Fruit fly (Drosophila melanogaster) ovary, adult (tissue): ENCODE measurements around the gene CG12661.

ENCODE experiments used
- CG17801 ChIP-seq: fragments of 200-800 bp; optimal IDR thresholded peaks from 2 replicates; lab custom pipeline; 2019; ENCODE audit warnings: missing biosample characterization, mild to moderate bottlenecking, missing genetic modification characterization, moderate library complexity; ENCODE audit not compliant: partially characterized antibody

Gene CG12661

dm6 chrX:8895413-8895812 is 28.1 kb downstream of the CG12661 start:
- no peak for TF ChIP-seq CG17801 (GFP tag; lab: Kevin White, UChicago)

dm6 chrX:8895018-8895392 is 28.5 kb downstream of the CG12661 start:
- peak; percentile 49 for TF ChIP-seq CG17801 (GFP tag; lab: Kevin White, UChicago)

dm6 chrX:8894315-8895017 is 29.0 kb downstream of the CG12661 start:
- peak; percentile 74 for TF ChIP-seq CG17801 (GFP tag; lab: Kevin White, UChicago)

- TF ChIP-seq CG17801 (GFP tag; lab: Kevin White, UChicago): no peak
These were observed 30.0 kb downstream of the CG12661 start for dm6 chrX:8893378-8893912.

- peak; percentile 35 for TF ChIP-seq CG17801 (GFP tag; lab: Kevin White, UChicago)
These were observed 31.0 kb downstream of the CG12661 start for dm6 chrX:8892445-8893009.

DNA sequence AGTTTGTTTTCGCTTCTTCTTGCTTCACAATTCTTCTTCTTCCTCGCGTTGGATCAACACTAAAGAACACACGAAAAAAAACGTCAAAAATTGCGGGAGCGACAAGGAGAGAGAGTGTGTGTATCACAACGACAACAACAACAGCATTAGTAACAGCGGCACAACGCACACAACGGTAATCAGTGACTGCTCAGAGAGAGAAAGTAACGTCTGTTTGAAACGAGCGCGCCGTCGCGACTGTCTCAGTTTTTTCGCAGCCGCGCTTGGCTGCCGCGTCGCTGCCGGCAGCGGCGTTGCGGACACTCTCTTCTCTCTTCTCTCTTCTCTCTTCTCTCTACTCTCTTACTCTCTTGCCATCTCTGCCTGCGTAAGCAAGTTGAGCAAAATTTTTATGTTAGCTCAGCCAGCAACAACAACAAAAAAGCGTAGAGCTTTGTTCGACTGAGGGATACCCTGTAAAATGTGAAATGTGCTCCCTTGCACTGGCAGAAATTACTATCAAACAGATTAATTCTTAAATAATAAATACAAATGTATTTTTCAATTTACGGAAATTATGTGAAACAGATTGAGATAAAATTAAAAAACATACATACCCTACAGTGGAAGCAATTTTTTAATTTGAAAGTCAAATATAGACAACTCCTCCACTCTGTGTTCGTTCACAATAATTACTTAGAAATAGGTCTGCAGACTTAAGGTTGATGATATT is 31.8 kb downstream of the CG12661 start:
- TF ChIP-seq CG17801 (GFP tag; lab: Kevin White, UChicago): peak; percentile 70

dm6 chrX:8890974-8891373 is 32.5 kb downstream of the CG12661 start:
- no peak for TF ChIP-seq CG17801 (GFP tag; lab: Kevin White, UChicago)

dm6 chrX:8888861-8889392 is 34.6 kb downstream of the CG12661 start:
- TF ChIP-seq CG17801 (GFP tag; lab: Kevin White, UChicago): no peak

DNA sequence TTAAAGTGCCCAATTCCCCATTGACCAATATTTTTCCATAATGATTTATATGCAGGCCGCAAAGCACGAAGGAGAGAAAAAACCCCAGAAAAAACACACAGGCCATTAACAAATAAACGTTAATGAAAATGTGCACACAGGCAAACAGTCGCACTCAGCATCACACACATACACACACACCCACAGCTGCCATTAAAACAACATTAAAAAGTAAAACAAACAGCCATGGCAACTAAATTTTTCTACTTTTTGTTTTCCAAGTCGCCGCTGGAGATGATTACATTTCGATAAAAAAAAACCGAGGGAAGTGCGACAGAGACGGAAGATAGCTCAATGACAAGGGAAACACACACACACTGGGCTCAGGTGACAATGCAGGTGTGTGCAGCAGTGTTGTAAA is 36.1 kb downstream of the CG12661 start:
- TF ChIP-seq CG17801 (GFP tag; lab: Kevin White, UChicago): no peak

DNA sequence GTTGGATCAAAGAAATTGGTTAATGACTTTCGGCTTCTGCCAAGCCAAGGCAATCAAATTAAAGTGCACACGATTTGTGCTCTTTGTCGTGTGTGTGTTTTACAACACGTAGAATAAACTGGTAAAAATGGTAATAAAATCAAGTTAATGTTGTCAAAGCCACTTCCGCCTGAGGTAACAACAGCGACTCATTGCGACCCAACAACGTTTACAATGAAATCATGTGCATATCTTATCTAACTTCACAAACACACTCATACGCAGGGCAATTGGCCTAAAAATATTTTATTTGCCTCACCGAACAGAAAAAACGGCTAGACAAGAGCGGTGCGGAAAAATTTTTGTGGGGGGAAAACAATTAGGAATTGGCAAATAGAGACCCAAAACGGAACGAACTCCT is 38.3 kb downstream of the CG12661 start:
- no peak for TF ChIP-seq CG17801 (GFP tag; lab: Kevin White, UChicago)

- TF ChIP-seq CG17801 (GFP tag; lab: Kevin White, UChicago): no peak
These were observed 38.8 kb downstream of the CG12661 start for dm6 chrX:8884678-8885077.

DNA sequence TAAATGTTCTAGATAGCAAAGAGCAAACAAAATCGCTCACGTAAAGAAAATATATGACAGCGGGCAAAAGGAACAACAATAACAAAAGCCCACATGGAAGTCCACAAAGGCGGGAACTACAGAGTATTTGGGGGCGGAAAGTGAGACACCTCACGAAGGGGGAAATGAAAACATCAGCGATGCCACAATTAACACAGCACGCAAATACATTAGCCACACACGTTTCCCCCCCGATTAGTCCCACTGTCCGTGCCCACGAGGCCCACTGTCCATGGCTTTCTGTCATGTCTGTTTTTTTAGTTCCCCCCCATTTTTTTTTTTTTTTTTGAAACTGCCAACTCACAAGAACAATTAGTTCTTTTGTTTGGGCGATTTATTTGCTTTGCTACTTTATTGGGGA is 39.5 kb downstream of the CG12661 start:
- TF ChIP-seq CG17801 (GFP tag; lab: Kevin White, UChicago): no peak

- TF ChIP-seq CG17801 (GFP tag; lab: Kevin White, UChicago): no peak
These were observed 40.1 kb downstream of the CG12661 start for dm6 chrX:8883388-8883787.

DNA sequence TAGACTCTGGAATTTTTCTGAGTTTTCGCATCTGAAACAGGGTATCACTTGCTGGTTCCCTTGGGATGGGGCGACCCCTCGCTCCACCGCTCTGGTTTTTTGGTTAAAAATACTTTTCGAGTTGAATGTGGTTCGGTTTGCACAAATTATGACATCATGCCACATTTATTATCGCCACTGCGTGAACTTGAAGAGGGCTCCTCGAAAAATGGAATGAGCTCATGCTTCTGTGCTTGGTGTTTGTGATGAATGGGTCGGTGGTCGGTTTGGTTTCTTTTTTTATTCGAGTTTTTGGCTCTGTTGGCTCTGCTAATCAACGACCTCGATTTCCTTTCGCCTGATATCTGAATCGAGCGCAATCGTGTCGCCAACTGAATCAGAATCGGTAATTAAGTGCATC is 41.8 kb downstream of the CG12661 start:
- no peak for TF ChIP-seq CG17801 (GFP tag; lab: Kevin White, UChicago)

DNA sequence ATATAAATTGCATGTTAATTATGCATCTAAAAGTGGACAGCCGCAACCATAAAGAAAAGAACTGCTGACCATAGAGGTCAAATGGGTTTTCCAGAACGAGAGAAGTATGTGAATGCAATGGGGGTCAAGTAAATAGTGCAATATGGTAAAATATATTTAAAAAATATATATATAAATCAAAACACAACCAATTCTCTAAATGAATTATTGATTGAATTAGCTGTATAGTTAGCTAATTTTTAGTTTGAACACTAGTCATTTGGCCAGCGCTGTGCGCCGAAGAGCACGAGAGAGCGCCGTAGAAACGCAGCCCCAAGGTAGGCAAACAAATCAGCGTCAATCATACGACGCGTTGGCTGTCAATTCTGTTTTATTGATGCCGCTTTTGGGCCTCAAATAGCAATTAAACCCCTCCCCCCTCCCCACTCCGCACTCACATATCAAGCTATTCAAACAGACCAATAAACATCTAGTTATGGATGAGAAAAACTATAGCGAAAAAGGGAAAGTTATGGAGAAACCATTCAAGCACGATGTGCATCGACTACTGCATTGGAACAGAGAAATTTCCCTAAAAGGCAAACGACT is 44.4 kb downstream of the CG12661 start:
- peak; percentile 89 for TF ChIP-seq CG17801 (GFP tag; lab: Kevin White, UChicago)
